Worm (Caenorhabditis elegans): Measurements from ENCODE around the gene H43I07.1.
A peak's percentile ranks its signal among the peaks of the same experiment; 100 is the strongest.

Gene H43I07.1

ce11 chrV:4194587-4195211 is 9.8 kb upstream of the H43I07.1 start, which contains the start of gene Y45G5AM.9 (continued):
- no peak for TF ChIP-seq nhr-10 (tag; optimal IDR thresholded peaks at IDR 0.05)
- TF ChIP-seq ctbp-1 (GFP tag; IDR thresholded peaks at IDR 0.05), result no peak
- TF ChIP-seq lim-7 (GFP tag; IDR thresholded peaks at IDR 0.05), result no peak
- no peak for TF ChIP-seq ces-1 (GFP tag; optimal IDR thresholded peaks at IDR 0.05)
- TF ChIP-seq ceh-20 (GFP tag; IDR thresholded peaks at IDR 0.05), result 0 out of 2 replicates have a peak, but pooled peaks have one; percentile 39
- peak; percentile 35 to 86 for TF ChIP-seq lsy-2 (tag; optimal IDR thresholded peaks at IDR 0.05)
- no peak for TF ChIP-seq attf-4 (tag; optimal IDR thresholded peaks at IDR 0.05)
- no peak for TF ChIP-seq aly-2 (tag; optimal IDR thresholded peaks at IDR 0.05)
- TF ChIP-seq dpl-1 (GFP tag; optimal IDR thresholded peaks at IDR 0.05), result peak; percentile 72
- TF ChIP-seq lin-29 (GFP tag; IDR thresholded peaks at IDR 0.05), result no peak
- TF ChIP-seq arid-1 (GFP tag; conservative IDR thresholded peaks at IDR 0.05), result no peak; the same call in 1 of the 2 replicates
- TF ChIP-seq ama-1 (optimal IDR thresholded peaks at IDR 0.05), result peak; percentile 9
- TF ChIP-seq F10B5.3 (tag; optimal IDR thresholded peaks at IDR 0.05), result no peak
- TF ChIP-seq mes-2 (tag; optimal IDR thresholded peaks at IDR 0.05; ENCODE audit: poor library complexity, severe bottlenecking), result peak; percentile 88
- peak; percentile 80 for TF ChIP-seq lin-38 (GFP tag; IDR thresholded peaks at IDR 0.05)
- peak; percentile 71 for TF ChIP-seq dmd-6 (GFP tag; IDR thresholded peaks at IDR 0.05)
- no peak for TF ChIP-seq daf-12 (tag; optimal IDR thresholded peaks at IDR 0.05)
- peak; percentile 75 for TF ChIP-seq nhr-102 (tag; optimal IDR thresholded peaks at IDR 0.05)
- TF ChIP-seq F44E2.7 (GFP tag; IDR thresholded peaks at IDR 0.05), result no peak
- peak; percentile 60 for TF ChIP-seq duxl-1 (tag; optimal IDR thresholded peaks at IDR 0.05; ENCODE audit: poor library complexity)
- TF ChIP-seq mxl-3 (GFP tag; optimal IDR thresholded peaks at IDR 0.05), result peak; percentile 81
- TF ChIP-seq vab-7 (GFP tag; IDR thresholded peaks at IDR 0.05), result peak; percentile 58; the same call in 1 of the 2 replicates
- TF ChIP-seq mep-1 (tag; optimal IDR thresholded peaks at IDR 0.05), result peak; percentile 90
- TF ChIP-seq saeg-2 (GFP tag; IDR thresholded peaks at IDR 0.05), result no peak
- TF ChIP-seq jun-1 (tag; optimal IDR thresholded peaks at IDR 0.05), result no peak
- TF ChIP-seq nhr-42 (GFP tag; IDR thresholded peaks at IDR 0.05), result peak; percentile 58; the same call in 1 of the 2 replicates
- TF ChIP-seq tra-1 (GFP tag; IDR thresholded peaks at IDR 0.05), result no peak
- peak; percentile 86 for TF ChIP-seq aha-1 (tag)
- peak; percentile 36 for TF ChIP-seq ztf-7 (tag; optimal IDR thresholded peaks at IDR 0.05)
- peak; percentile 32 for TF ChIP-seq spr-1 (tag; optimal IDR thresholded peaks at IDR 0.05)
- no peak for TF ChIP-seq daf-8 (GFP tag; IDR thresholded peaks at IDR 0.05)
- no peak for TF ChIP-seq zip-2 (tag; optimal IDR thresholded peaks at IDR 0.05)
- TF ChIP-seq nhr-6 (tag; optimal IDR thresholded peaks at IDR 0.05), result no peak
- TF ChIP-seq pqm-1 (tag; optimal IDR thresholded peaks at IDR 0.05), result no peak
- TF ChIP-seq unc-130 (GFP tag; optimal IDR thresholded peaks at IDR 0.05), result no peak
- TF ChIP-seq mdl-1 (tag; optimal IDR thresholded peaks at IDR 0.05), result no peak
- no peak for TF ChIP-seq R02D3.7 (tag; optimal IDR thresholded peaks at IDR 0.05)
- TF ChIP-seq gei-8 (GFP tag; optimal IDR thresholded peaks at IDR 0.05), result no peak
- no peak for TF ChIP-seq ceh-82 (tag; optimal IDR thresholded peaks at IDR 0.05)
- no peak for TF ChIP-seq zag-1 (tag; optimal IDR thresholded peaks at IDR 0.05)
- no peak for TF ChIP-seq lir-3 (tag; optimal IDR thresholded peaks at IDR 0.05)
- TF ChIP-seq egl-27 (tag; optimal IDR thresholded peaks at IDR 0.05), result no peak
- no peak for TF ChIP-seq daf-16 (GFP tag; optimal IDR thresholded peaks at IDR 0.05)
- peak; percentile 53 for TF ChIP-seq daf-16 (tag; optimal IDR thresholded peaks at IDR 0.05)
- TF ChIP-seq lin-1 (GFP tag; IDR thresholded peaks at IDR 0.05), result peak; percentile 66; the same call in 1 of the 2 replicates
- no peak for TF ChIP-seq dmd-9 (GFP tag; IDR thresholded peaks at IDR 0.05)
- TF ChIP-seq nhr-41 (GFP tag; IDR thresholded peaks at IDR 0.05), result no peak
- TF ChIP-seq rbr-2 (tag; optimal IDR thresholded peaks at IDR 0.05), result peak; percentile 83
- TF ChIP-seq madf-9 (GFP tag; conservative IDR thresholded peaks at IDR 0.05), result peak; percentile 53; the same call in 1 of the 2 replicates
- TF ChIP-seq lin-13 (GFP tag; optimal IDR thresholded peaks at IDR 0.05), result peak; percentile 66
- TF ChIP-seq nhr-237 (tag; optimal IDR thresholded peaks at IDR 0.05), result no peak
- no peak for TF ChIP-seq ceh-32 (tag; optimal IDR thresholded peaks at IDR 0.05; ENCODE audit: poor library complexity)
